Fruit fly (Drosophila melanogaster) whole organism, embryonic: ENCODE data around the gene Gclm.

Source experiments
- B-H2 ChIP-seq: fragments of 200-800 bp; sonication (Bioruptor generic); optimal IDR thresholded peaks from 2 replicates; lab custom pipeline; 2018; ENCODE audit warnings: missing biosample characterization, mild to moderate bottlenecking, missing genetic modification characterization
- BtbVII ChIP-seq: fragments of 200-800 bp; sonication (Bioruptor generic); optimal IDR thresholded peaks from 3 replicates; lab custom pipeline; 2017; ENCODE audit warnings: missing biosample characterization, mild to moderate bottlenecking, missing genetic modification characterization
- CG10565 ChIP-seq: fragments of 200-800 bp; sonication (Bioruptor generic); optimal IDR thresholded peaks from 3 replicates; lab custom pipeline; 2016; ENCODE audit warnings: missing biosample characterization, mild to moderate bottlenecking, missing genetic modification characterization
- CG10654 ChIP-seq: fragments of 200-800 bp; sonication (Bioruptor generic); optimal IDR thresholded peaks from 2 replicates; lab custom pipeline; 2016; ENCODE audit warnings: missing biosample characterization, missing genetic modification characterization
- CG11504 ChIP-seq: fragments of 200-800 bp; sonication (Bioruptor generic); optimal IDR thresholded peaks from 3 replicates; lab custom pipeline; 2019; ENCODE audit warnings: missing biosample characterization, mild to moderate bottlenecking, missing genetic modification characterization, moderate library complexity
- CG11695 ChIP-seq: fragments of 200-800 bp; sonication (Bioruptor generic); IDR thresholded peaks from 3 replicates; pipeline ENCODE4 v1.3.6; 2022; ENCODE audit warnings: missing biosample characterization, missing genetic modification characterization
- CG12299 ChIP-seq: fragments of 200-800 bp; sonication (Bioruptor generic); optimal IDR thresholded peaks from 2 replicates; lab custom pipeline; 2018; ENCODE audit warnings: missing biosample characterization, mild to moderate bottlenecking, missing genetic modification characterization
- CG13123 ChIP-seq: fragments of 200-800 bp; sonication (Bioruptor generic); optimal IDR thresholded peaks from 2 replicates; lab custom pipeline; 2016; ENCODE audit warnings: missing biosample characterization, missing genetic modification characterization
- CG14860 ChIP-seq: fragments of 200-800 bp; sonication (Bioruptor generic); IDR thresholded peaks from 3 replicates; pipeline ENCODE4 v1.3.6; 2022; ENCODE audit warnings: missing biosample characterization, missing genetic modification characterization; ENCODE audit not compliant: partially characterized antibody
- CG1529 ChIP-seq: fragments of 200-800 bp; sonication (Bioruptor generic); optimal IDR thresholded peaks from 3 replicates; lab custom pipeline; 2018; ENCODE audit warnings: missing biosample characterization, missing genetic modification characterization
- CG1602 ChIP-seq: fragments of 200-800 bp; sonication (Bioruptor generic); optimal IDR thresholded peaks from 3 replicates; lab custom pipeline; 2016; ENCODE audit warnings: missing biosample characterization, missing genetic modification characterization
- CG16863 ChIP-seq: fragments of 200-800 bp; sonication (Bioruptor generic); optimal IDR thresholded peaks from 3 replicates; lab custom pipeline; 2016; ENCODE audit warnings: missing biosample characterization, missing genetic modification characterization
- CG18011 ChIP-seq: fragments of 200-800 bp; sonication (Bioruptor generic); optimal IDR thresholded peaks from 2 replicates; lab custom pipeline; 2017; ENCODE audit warnings: missing biosample characterization, missing genetic modification characterization, mild to moderate bottlenecking, moderate library complexity, missing genotype
- CG18476 ChIP-seq: fragments of 200-800 bp; sonication (Bioruptor generic); optimal IDR thresholded peaks from 2 replicates; lab custom pipeline; 2016; ENCODE audit warnings: missing biosample characterization, mild to moderate bottlenecking, missing genetic modification characterization
- CG31388 ChIP-seq: fragments of 200-800 bp; sonication (Bioruptor generic); optimal IDR thresholded peaks from 2 replicates; lab custom pipeline; 2016; ENCODE audit warnings: missing biosample characterization, missing genetic modification characterization
- CG3407 ChIP-seq: fragments of 200-800 bp; sonication (Bioruptor generic); optimal IDR thresholded peaks from 2 replicates; lab custom pipeline; 2018; ENCODE audit warnings: missing biosample characterization, mild to moderate bottlenecking, missing genetic modification characterization
- CG4424 ChIP-seq: fragments of 200-800 bp; sonication (Bioruptor generic); optimal IDR thresholded peaks from 3 replicates; lab custom pipeline; 2016; ENCODE audit warnings: missing biosample characterization, missing genetic modification characterization
- CG5245 ChIP-seq: fragments of 200-800 bp; sonication (Bioruptor generic); optimal IDR thresholded peaks from 3 replicates; lab custom pipeline; 2016; ENCODE audit warnings: missing biosample characterization, missing genetic modification characterization
- CG5953 ChIP-seq: fragments of 200-800 bp; sonication (Bioruptor generic); IDR thresholded peaks from 2 replicates; pipeline ENCODE4 v1.3.6; 2022; ENCODE audit warnings: missing biosample characterization, missing genetic modification characterization
- CG9215 ChIP-seq: fragments of 200-800 bp; sonication (Bioruptor generic); IDR thresholded peaks from 2 replicates; pipeline ENCODE4 v1.3.6; 2022; ENCODE audit warnings: missing biosample characterization, missing genetic modification characterization
- Camta ChIP-seq: fragments of 200-800 bp; sonication (Bioruptor generic); optimal IDR thresholded peaks from 2 replicates; lab custom pipeline; 2016; ENCODE audit warnings: missing biosample characterization, missing genetic modification characterization
- D ChIP-seq, 2 experiments: fragments of 200-800 bp in 1 of 2; fragments of >200 bp in 1 of 2; sonication (Bioruptor generic) in 1 of 2; optimal IDR thresholded peaks; 2 replicates in 1 of 2; 3 replicates in 1 of 2; lab custom pipeline; 2017; ENCODE audit warnings: mild to moderate bottlenecking in 1 of 2, missing biosample characterization in 1 of 2, missing genetic modification characterization in 1 of 2, missing genetic modification reagents in 1 of 2
- Elba2 ChIP-seq: fragments of 200-800 bp; sonication (Bioruptor generic); optimal IDR thresholded peaks from 3 replicates; lab custom pipeline; 2016; ENCODE audit warnings: missing biosample characterization, missing genetic modification characterization
- Fer3 ChIP-seq: fragments of 200-800 bp; sonication (Bioruptor generic); optimal IDR thresholded peaks from 2 replicates; lab custom pipeline; 2018; ENCODE audit warnings: missing biosample characterization, mild to moderate bottlenecking, missing genetic modification characterization, moderate library complexity
- HHEX ChIP-seq: fragments of 200-800 bp; sonication (Bioruptor generic); optimal IDR thresholded peaks from 3 replicates; lab custom pipeline; 2017; ENCODE audit warnings: missing biosample characterization, mild to moderate bottlenecking, missing genetic modification characterization, missing genetic modification reagents
- HmgD ChIP-seq: fragments of 200-800 bp; sonication (Bioruptor generic); optimal IDR thresholded peaks from 3 replicates; lab custom pipeline; 2016; ENCODE audit warnings: missing biosample characterization, missing genetic modification characterization
- MTF-1 ChIP-seq: fragments of 200-800 bp; sonication (Bioruptor generic); optimal IDR thresholded peaks from 2 replicates; lab custom pipeline; 2018; ENCODE audit warnings: missing biosample characterization, mild to moderate bottlenecking, missing genetic modification characterization, borderline replicate concordance
- NC2α ChIP-seq: fragments of 200-800 bp; sonication (Bioruptor generic); optimal IDR thresholded peaks from 2 replicates; lab custom pipeline; 2016; ENCODE audit warnings: missing biosample characterization, missing genetic modification characterization
- PHDP ChIP-seq: fragments of 200-800 bp; sonication (Bioruptor generic); optimal IDR thresholded peaks from 3 replicates; lab custom pipeline; 2018; ENCODE audit warnings: missing biosample characterization, mild to moderate bottlenecking, missing genetic modification characterization, moderate library complexity
- Ptx1 ChIP-seq: fragments of 200-800 bp; sonication (Bioruptor generic); IDR thresholded peaks from 2 replicates; pipeline ENCODE4 v1.3.6; 2022; ENCODE audit warnings: missing biosample characterization, missing genetic modification characterization
- Scr ChIP-seq: fragments of 200-800 bp; sonication (Bioruptor generic); IDR thresholded peaks from 2 replicates; pipeline ENCODE4 v1.3.6; 2022; ENCODE audit warnings: missing biosample characterization, missing genetic modification characterization; ENCODE audit not compliant: partially characterized antibody
- Sry-δ ChIP-seq: fragments of 200-800 bp; sonication (Bioruptor generic); optimal IDR thresholded peaks from 2 replicates; lab custom pipeline; 2016; ENCODE audit warnings: missing biosample characterization, missing genetic modification characterization
- ab ChIP-seq: fragments of 200-800 bp; sonication (Bioruptor generic); optimal IDR thresholded peaks from 2 replicates; lab custom pipeline; 2016; ENCODE audit warnings: missing biosample characterization, missing genetic modification characterization
- aop ChIP-seq: fragments of 200-800 bp; sonication (Bioruptor generic); IDR thresholded peaks from 2 replicates; pipeline ENCODE4 v1.3.6; 2022; ENCODE audit warnings: missing biosample characterization, missing genetic modification characterization
- bab2 ChIP-seq: fragments of 200-800 bp; sonication (Bioruptor generic); optimal IDR thresholded peaks from 2 replicates; lab custom pipeline; 2016; ENCODE audit warnings: missing biosample characterization, missing genetic modification characterization
- br ChIP-seq: fragments of >200 bp; optimal IDR thresholded peaks from 2 replicates; lab custom pipeline; 2017
- caup ChIP-seq: fragments of 200-800 bp; sonication (Bioruptor generic); optimal IDR thresholded peaks from 3 replicates; lab custom pipeline; 2017; ENCODE audit warnings: missing biosample characterization, mild to moderate bottlenecking, missing genetic modification characterization, moderate library complexity; ENCODE audit not compliant: severe bottlenecking
- ems ChIP-seq: fragments of 200-800 bp; sonication (Bioruptor generic); optimal IDR thresholded peaks from 3 replicates; lab custom pipeline; 2016; ENCODE audit warnings: missing biosample characterization, missing genetic modification characterization
- eve ChIP-seq, 2 experiments: fragments of >200 bp; optimal IDR thresholded peaks; 2 replicates each; lab custom pipeline; 2017; ENCODE audit warnings: missing biosample characterization in 2 of 2, missing genetic modification characterization in 2 of 2
- exex ChIP-seq: fragments of 200-800 bp; sonication (Bioruptor generic); optimal IDR thresholded peaks from 4 replicates; lab custom pipeline; 2018; ENCODE audit warnings: missing biosample characterization, mild to moderate bottlenecking, missing genetic modification characterization, moderate library complexity
- gfzf ChIP-seq: fragments of 200-800 bp; sonication (Bioruptor generic); optimal IDR thresholded peaks from 2 replicates; lab custom pipeline; 2016; ENCODE audit warnings: missing biosample characterization, mild to moderate bottlenecking, missing genetic modification characterization, moderate library complexity
- gsb-n ChIP-seq: fragments of 200-800 bp; sonication (Bioruptor generic); optimal IDR thresholded peaks from 3 replicates; lab custom pipeline; 2018; ENCODE audit warnings: missing biosample characterization, mild to moderate bottlenecking, missing genetic modification characterization
- h ChIP-seq: fragments of >200 bp; optimal IDR thresholded peaks from 2 replicates; lab custom pipeline; 2017
- hkb ChIP-seq, 2 experiments: fragments of 200-800 bp in 1 of 2; fragments of >200 bp in 1 of 2; sonication (Bioruptor generic) in 1 of 2; IDR thresholded peaks in 1 of 2; optimal IDR thresholded peaks in 1 of 2; 2 replicates each; pipeline versions ENCODE4 v1.3.6 to Lab custom; 2017 to 2022; ENCODE audit warnings: missing biosample characterization in 1 of 2, missing genetic modification characterization in 1 of 2
- jigr1 ChIP-seq: fragments of 200-800 bp; sonication (Bioruptor generic); IDR thresholded peaks from 3 replicates; pipeline ENCODE4 v1.3.6; 2022; ENCODE audit warnings: missing biosample characterization, missing genetic modification characterization
- jing ChIP-seq: fragments of 200-800 bp; sonication (Bioruptor generic); optimal IDR thresholded peaks from 2 replicates; lab custom pipeline; 2018; ENCODE audit warnings: missing biosample characterization, mild to moderate bottlenecking, missing genetic modification characterization
- ken ChIP-seq: fragments of 200-800 bp; sonication (Bioruptor generic); IDR thresholded peaks from 3 replicates; pipeline ENCODE4 v1.3.6; 2022; ENCODE audit warnings: missing biosample characterization, missing genetic modification characterization
- otp ChIP-seq: fragments of 200-800 bp; sonication (Bioruptor generic); IDR thresholded peaks from 3 replicates; pipeline ENCODE4, ENCODE4 v1.3.6; 2022; ENCODE audit warnings: missing biosample characterization, missing genetic modification characterization
- so ChIP-seq: fragments of 200-800 bp; sonication (Bioruptor generic); IDR thresholded peaks from 3 replicates; pipeline ENCODE4 v1.3.6; 2022; ENCODE audit warnings: missing biosample characterization, missing genetic modification characterization
- tin ChIP-seq: fragments of 200-800 bp; sonication (Bioruptor generic); optimal IDR thresholded peaks from 3 replicates; lab custom pipeline; 2016; ENCODE audit warnings: missing biosample characterization, missing genetic modification characterization
- zen ChIP-seq: fragments of 200-800 bp; sonication (Bioruptor generic); optimal IDR thresholded peaks from 3 replicates; lab custom pipeline; 2018; ENCODE audit warnings: missing biosample characterization, mild to moderate bottlenecking, missing genetic modification characterization, moderate library complexity

Gclm gene

dm6 chr3R:22690311-22690710, 4.0 kb upstream of the Gclm start, which contains the start of the genes wfs1 and Nup133 (continued):
- TF ChIP-seq jigr1 (GFP tag; lab: Robert Waterston, UW) (no peak), ken (no peak), CG14860 (GFP tag; lab: Robert Waterston, UW) (peak; percentile 84), B-H2 (peak; percentile 77), CG13123 (GFP tag; lab: Kevin White, UChicago) (peak; percentile 76), MTF-1 (GFP tag; lab: Kevin White, UChicago) (no peak), CG11504 (no peak), CG1529 (GFP tag; lab: Kevin White, UChicago) (peak; percentile 48), eve (GFP tag; optimal IDR thresholded peaks at IDR 0.05; lab: Kevin White, UChicago) (no peak), CG5245 (GFP tag; lab: Kevin White, UChicago) (peak; percentile 32), CG10654 (GFP tag; lab: Kevin White, UChicago) (peak; percentile 64), ems (GFP tag; lab: Kevin White, UChicago) (no peak), CG31388 (GFP tag; lab: Kevin White, UChicago) (peak; percentile 40), bab2 (GFP tag; lab: Kevin White, UChicago) (peak; percentile 24), CG4424 (GFP tag; lab: Kevin White, UChicago) (peak; percentile 68), Camta (GFP tag; lab: Kevin White, UChicago) (no peak), CG16863 (GFP tag; lab: Kevin White, UChicago) (peak; percentile 21), zen (tag; lab: Kevin White, UChicago) (peak; percentile 86), CG3407 (GFP tag; lab: Kevin White, UChicago) (peak; percentile 55), Fer3 (peak; percentile 81), gsb-n (tag; lab: Kevin White, UChicago) (peak; percentile 78), CG18011 (GFP tag; lab: Kevin White, UChicago) (no peak), br (no peak), D (optimal IDR thresholded peaks at IDR 0.05; lab: Kevin White, UChicago) (no peak), D (GFP tag; optimal IDR thresholded peaks at IDR 0.05; lab: Kevin White, UChicago) (peak; percentile 60), HmgD (GFP tag; lab: Kevin White, UChicago) (no peak), NC2α (GFP tag; lab: Kevin White, UChicago) (no peak), CG1602 (peak; percentile 78), hkb (optimal IDR thresholded peaks at IDR 0.05; lab: Kevin White, UChicago) (no peak), hkb (GFP tag; IDR thresholded peaks at IDR 0.05; lab: Robert Waterston, UW) (no peak; the same call in 1 of the 2 replicates), BtbVII (peak; percentile 35), CG11695 (GFP tag; lab: Robert Waterston, UW) (peak; percentile 75; the same call in 2 of the 3 replicates), Scr (peak; percentile 93), so (no peak), CG18476 (GFP tag; lab: Kevin White, UChicago) (no peak), caup (GFP tag; lab: Kevin White, UChicago) (no peak), CG12299 (tag; lab: Kevin White, UChicago) (peak; percentile 82), HHEX (GFP tag; lab: Kevin White, UChicago) (peak; percentile 49), CG10565 (GFP tag; lab: Kevin White, UChicago) (no peak), Elba2 (GFP tag; lab: Kevin White, UChicago) (peak; percentile 12), Sry-δ (GFP tag; lab: Kevin White, UChicago) (peak; percentile 72), CG5953 (GFP tag; lab: Robert Waterston, UW) (no peak), otp (GFP tag; lab: Robert Waterston, UW) (no peak), PHDP (no peak), h (lab: Kevin White, UChicago) (no peak), jing (GFP tag; lab: Kevin White, UChicago) (no peak), CG9215 (peak; percentile 64), Ptx1 (GFP tag; lab: Robert Waterston, UW) (peak; percentile 73), gfzf (GFP tag; lab: Kevin White, UChicago) (no peak), tin (GFP tag; lab: Kevin White, UChicago) (peak; percentile 70), ab (GFP tag; lab: Kevin White, UChicago) (no peak), aop (GFP tag; lab: Robert Waterston, UW) (no peak), exex (tag; lab: Kevin White, UChicago) (peak; percentile 39)
